Fruit fly (Drosophila melanogaster) whole organism, embryonic: ENCODE results near the gene CG15368.

Experiments
- ATbp ChIP-seq: fragments of 200-800 bp; sonication (Bioruptor generic); optimal IDR thresholded peaks from 2 replicates; lab custom pipeline; 2017; ENCODE audit warnings: missing biosample characterization, mild to moderate bottlenecking, missing genetic modification characterization, missing genetic modification reagents
- Asciz ChIP-seq: fragments of 200-800 bp; sonication (Bioruptor generic); optimal IDR thresholded peaks from 2 replicates; lab custom pipeline; 2017; ENCODE audit warnings: missing biosample characterization, mild to moderate bottlenecking, missing genetic modification characterization, missing genetic modification reagents
- CG10209 ChIP-seq: fragments of 200-800 bp; sonication (Bioruptor generic); optimal IDR thresholded peaks from 3 replicates; lab custom pipeline; 2017; ENCODE audit warnings: missing biosample characterization, mild to moderate bottlenecking, missing genetic modification characterization, missing genetic modification reagents
- CG10654 ChIP-seq: fragments of 200-800 bp; sonication (Bioruptor generic); optimal IDR thresholded peaks from 2 replicates; lab custom pipeline; 2016; ENCODE audit warnings: missing biosample characterization, missing genetic modification characterization
- CG12391 ChIP-seq: fragments of 200-800 bp; sonication (Bioruptor generic); optimal IDR thresholded peaks from 3 replicates; lab custom pipeline; 2018; ENCODE audit warnings: missing biosample characterization, mild to moderate bottlenecking, missing genetic modification characterization, moderate library complexity
- CG13424 ChIP-seq: fragments of 200-800 bp; sonication (Bioruptor generic); optimal IDR thresholded peaks from 2 replicates; lab custom pipeline; 2019; ENCODE audit warnings: missing biosample characterization, mild to moderate bottlenecking, missing genetic modification characterization, moderate library complexity
- CG14441 ChIP-seq: fragments of 200-800 bp; sonication (Bioruptor generic); IDR thresholded peaks from 2 replicates; pipeline ENCODE4 v1.3.6; 2022; ENCODE audit warnings: missing biosample characterization, missing genetic modification characterization
- CG1529 ChIP-seq: fragments of 200-800 bp; sonication (Bioruptor generic); optimal IDR thresholded peaks from 3 replicates; lab custom pipeline; 2018; ENCODE audit warnings: missing biosample characterization, missing genetic modification characterization
- CG1603 ChIP-seq: fragments of 200-800 bp; sonication (Bioruptor generic); optimal IDR thresholded peaks from 2 replicates; lab custom pipeline; 2019; ENCODE audit warnings: missing biosample characterization, mild to moderate bottlenecking, missing genetic modification characterization, moderate library complexity
- CG17568 ChIP-seq: fragments of 200-800 bp; sonication (Bioruptor generic); optimal IDR thresholded peaks from 2 replicates; lab custom pipeline; 2018; ENCODE audit warnings: missing biosample characterization, mild to moderate bottlenecking, missing genetic modification characterization, moderate library complexity
- CG2116 ChIP-seq: fragments of 200-800 bp; sonication (Bioruptor generic); optimal IDR thresholded peaks from 3 replicates; lab custom pipeline; 2018; ENCODE audit warnings: missing biosample characterization, mild to moderate bottlenecking, missing genetic modification characterization
- CG2120 ChIP-seq: fragments of 200-800 bp; sonication (Bioruptor generic); optimal IDR thresholded peaks from 3 replicates; lab custom pipeline; 2016; ENCODE audit warnings: missing biosample characterization, missing genetic modification characterization
- CG31365 ChIP-seq: fragments of 200-800 bp; sonication (Bioruptor generic); optimal IDR thresholded peaks from 2 replicates; lab custom pipeline; 2018; ENCODE audit warnings: missing biosample characterization, mild to moderate bottlenecking, missing genetic modification characterization
- CG32532 ChIP-seq: fragments of 200-800 bp; sonication (Bioruptor generic); IDR thresholded peaks from 2 replicates; pipeline ENCODE4 v1.3.6; 2022; ENCODE audit warnings: missing biosample characterization, missing genetic modification characterization
- CG4282 ChIP-seq: fragments of 200-800 bp; sonication (Bioruptor generic); optimal IDR thresholded peaks from 2 replicates; lab custom pipeline; 2016; ENCODE audit warnings: missing biosample characterization, missing genetic modification characterization
- CG8290 ChIP-seq, 3 experiments: fragments of 200-800 bp; sonication (Bioruptor generic); optimal IDR thresholded peaks; 2 replicates each; lab custom pipeline; 2016 to 2019; ENCODE audit warnings: missing biosample characterization in 3 of 3, missing genetic modification characterization in 3 of 3, mild to moderate bottlenecking in 2 of 3, moderate library complexity in 1 of 3
- CG9727 ChIP-seq: fragments of 200-800 bp; sonication (Bioruptor generic); optimal IDR thresholded peaks from 3 replicates; lab custom pipeline; 2017; ENCODE audit warnings: missing biosample characterization, mild to moderate bottlenecking, missing genetic modification characterization
- Drgx ChIP-seq: fragments of 200-800 bp; sonication (Bioruptor generic); IDR thresholded peaks from 2 replicates; pipeline ENCODE4 v1.3.6; 2022; ENCODE audit warnings: missing biosample characterization, missing genetic modification characterization
- E2f2 ChIP-seq: fragments of 200-800 bp; sonication (Bioruptor generic); IDR thresholded peaks from 2 replicates; pipeline ENCODE4 v1.3.6; 2022; ENCODE audit warnings: missing biosample characterization, missing genetic modification characterization
- Eip74EF ChIP-seq, 2 experiments: fragments of 200-800 bp in 1 of 2; fragments of >200 bp in 1 of 2; sonication (Bioruptor generic) in 1 of 2; optimal IDR thresholded peaks; 2 replicates each; lab custom pipeline; 2017 to 2019; ENCODE audit warnings: missing biosample characterization in 2 of 2, missing genetic modification characterization in 2 of 2, mild to moderate bottlenecking in 1 of 2, moderate library complexity in 1 of 2
- Hr51 ChIP-seq, 2 experiments: fragments of 200-800 bp; sonication (Bioruptor generic); optimal IDR thresholded peaks; 2 replicates in 1 of 2; 3 replicates in 1 of 2; lab custom pipeline; 2016 to 2018; ENCODE audit warnings: missing biosample characterization in 2 of 2, missing genetic modification characterization in 2 of 2, mild to moderate bottlenecking in 1 of 2, moderate library complexity in 1 of 2
- Lpt ChIP-seq: fragments of >200 bp; optimal IDR thresholded peaks from 2 replicates; lab custom pipeline; 2018; ENCODE audit warnings: missing biosample characterization, missing genetic modification characterization
- Nf-YC ChIP-seq: fragments of 200-800 bp; optimal IDR thresholded peaks from 3 replicates; lab custom pipeline; 2019; ENCODE audit warnings: missing biosample characterization, mild to moderate bottlenecking, missing genetic modification characterization, moderate library complexity
- Oli ChIP-seq: fragments of 200-800 bp; sonication (Bioruptor generic); optimal IDR thresholded peaks from 2 replicates; lab custom pipeline; 2018; ENCODE audit warnings: missing biosample characterization, mild to moderate bottlenecking, missing genetic modification characterization, moderate library complexity
- Ptx1 ChIP-seq: fragments of 200-800 bp; sonication (Bioruptor generic); IDR thresholded peaks from 2 replicates; pipeline ENCODE4 v1.3.6; 2022; ENCODE audit warnings: missing biosample characterization, missing genetic modification characterization
- Xrp1 ChIP-seq: fragments of 200-800 bp; sonication (Bioruptor generic); IDR thresholded peaks from 2 replicates; pipeline ENCODE4 v1.3.6; 2022; ENCODE audit warnings: missing biosample characterization, missing genetic modification characterization
- abd-A ChIP-seq: fragments of 200-800 bp; sonication (Bioruptor generic); optimal IDR thresholded peaks from 3 replicates; lab custom pipeline; 2019; ENCODE audit warnings: missing biosample characterization, mild to moderate bottlenecking, missing genetic modification characterization, moderate library complexity
- cato ChIP-seq: fragments of 200-800 bp; sonication (Bioruptor generic); optimal IDR thresholded peaks from 2 replicates; lab custom pipeline; 2016; ENCODE audit warnings: missing biosample characterization, missing genetic modification characterization, borderline replicate concordance
- ci ChIP-seq: fragments of 200-800 bp; sonication (Bioruptor generic); IDR thresholded peaks from 3 replicates; pipeline ENCODE4 v1.3.6; 2022; ENCODE audit warnings: missing biosample characterization, missing genetic modification characterization
- dan ChIP-seq: fragments of 200-800 bp; sonication (Bioruptor generic); IDR thresholded peaks from 2 replicates; pipeline ENCODE4 v1.3.6; 2022; ENCODE audit warnings: missing biosample characterization, missing genetic modification characterization
- dati ChIP-seq: fragments of 200-800 bp; sonication (Bioruptor generic); IDR thresholded peaks from 2 replicates; pipeline ENCODE4 v1.3.6; 2022; ENCODE audit warnings: missing biosample characterization, missing genetic modification characterization
- dysf ChIP-seq: fragments of 200-800 bp; sonication (Bioruptor generic); IDR thresholded peaks from 3 replicates; pipeline ENCODE4 v1.3.6; 2022; ENCODE audit warnings: missing biosample characterization, missing genetic modification characterization
- fd3F ChIP-seq: fragments of 200-800 bp; sonication (Bioruptor generic); optimal IDR thresholded peaks from 2 replicates; lab custom pipeline; 2018; ENCODE audit warnings: missing biosample characterization, mild to moderate bottlenecking, missing genetic modification characterization, moderate library complexity
- grau ChIP-seq: fragments of 200-800 bp; optimal IDR thresholded peaks from 3 replicates; lab custom pipeline; 2019; ENCODE audit warnings: missing biosample characterization, mild to moderate bottlenecking, missing genetic modification characterization, moderate library complexity
- lilli ChIP-seq: fragments of 200-800 bp; sonication (Bioruptor generic); optimal IDR thresholded peaks from 3 replicates; lab custom pipeline; 2016; ENCODE audit warnings: missing biosample characterization, missing genetic modification characterization
- lmd ChIP-seq: fragments of 200-800 bp; sonication (Bioruptor generic); IDR thresholded peaks from 2 replicates; pipeline ENCODE4 v1.3.6; 2022; ENCODE audit warnings: missing biosample characterization, missing genetic modification characterization
- nerfin-1 ChIP-seq: fragments of 200-800 bp; sonication (Bioruptor generic); optimal IDR thresholded peaks from 3 replicates; lab custom pipeline; 2019; ENCODE audit warnings: missing biosample characterization, mild to moderate bottlenecking, missing genetic modification characterization, moderate library complexity
- prd ChIP-seq, 3 experiments: fragments of >200 bp in 2 of 3; fragments of 200-800 bp in 1 of 3; sonication (Bioruptor generic) in 1 of 3; optimal IDR thresholded peaks in 2 of 3; IDR thresholded peaks in 1 of 3; 2 replicates in 2 of 3; 3 replicates in 1 of 3; pipeline versions ENCODE4 v1.3.6 to Lab custom; 2017 to 2022; ENCODE audit warnings: missing biosample characterization in 1 of 3, missing genetic modification characterization in 1 of 3
- pum ChIP-seq: fragments of 200-800 bp; sonication (Bioruptor generic); optimal IDR thresholded peaks from 2 replicates; lab custom pipeline; 2016; ENCODE audit warnings: missing biosample characterization, missing genetic modification characterization
- seq ChIP-seq: fragments of 200-800 bp; sonication (Bioruptor generic); IDR thresholded peaks from 2 replicates; pipeline ENCODE4 v1.3.6; 2022; ENCODE audit warnings: missing biosample characterization, missing genetic modification characterization
- tgo ChIP-seq: fragments of 200-800 bp; sonication (Bioruptor generic); IDR thresholded peaks from 3 replicates; pipeline ENCODE4 v1.3.6; 2022; ENCODE audit warnings: missing biosample characterization, missing genetic modification characterization
- unpg ChIP-seq: fragments of 200-800 bp; sonication (Bioruptor generic); optimal IDR thresholded peaks from 3 replicates; lab custom pipeline; 2018; ENCODE audit warnings: missing biosample characterization, mild to moderate bottlenecking, missing genetic modification characterization, moderate library complexity
- wek ChIP-seq: fragments of 200-800 bp; sonication (Bioruptor generic); optimal IDR thresholded peaks from 3 replicates; lab custom pipeline; 2018; ENCODE audit warnings: missing biosample characterization, mild to moderate bottlenecking, missing genetic modification characterization, moderate library complexity
- zf30C ChIP-seq: fragments of 200-800 bp; sonication (Bioruptor generic); optimal IDR thresholded peaks from 3 replicates; lab custom pipeline; 2018; ENCODE audit warnings: missing biosample characterization, mild to moderate bottlenecking, missing genetic modification characterization

Gene CG15368

dm6 chrX:9250161-9250831 lies 34.7 kb downstream of the CG15368 start, which contains the start of gene CG17754 (continued):
- peak; percentile 27 for TF ChIP-seq CG2116 (GFP tag; lab: Kevin White, UChicago)
- no peak for TF ChIP-seq wek (GFP tag; lab: Kevin White, UChicago)
- TF ChIP-seq CG17568 (GFP tag; lab: Kevin White, UChicago), result no peak
- TF ChIP-seq seq (GFP tag; lab: Robert Waterston, UW), result no peak
- TF ChIP-seq nerfin-1 (tag; lab: Kevin White, UChicago), result peak; percentile 83
- TF ChIP-seq CG1603, result peak; percentile 8
- no peak for TF ChIP-seq Eip74EF (GFP tag; optimal IDR thresholded peaks at IDR 0.05; lab: Kevin White, UChicago)
- TF ChIP-seq Asciz (GFP tag; lab: Kevin White, UChicago), result no peak
- TF ChIP-seq CG10209 (GFP tag; lab: Kevin White, UChicago), result no peak
- TF ChIP-seq CG31365 (tag; lab: Kevin White, UChicago), result no peak

dm6 chrX:9251212-9251877 lies 35.8 kb downstream of the CG15368 start:
- TF ChIP-seq CG10654 (peak; percentile 23), tgo (GFP tag; lab: Robert Waterston, UW) (peak; percentile 56), CG14441 (GFP tag; lab: Robert Waterston, UW) (peak; percentile 52), abd-A (tag; lab: Kevin White, UChicago) (no peak), Nf-YC (tag; lab: Kevin White, UChicago) (no peak), CG1529 (peak; percentile 5), Ptx1 (peak; percentile 28; the same call in 1 of the 2 replicates), unpg (peak; percentile 21), zf30C (no peak), Drgx (peak; percentile 51), CG12391 (tag; lab: Kevin White, UChicago) (peak; percentile 40), lilli (GFP tag; lab: Kevin White, UChicago) (peak; percentile 25), grau (tag; lab: Kevin White, UChicago) (peak; percentile 25), CG8290 (GFP tag; optimal IDR thresholded peaks at IDR 0.05; lab: Kevin White, UChicago) (no peak), CG8290 (tag; optimal IDR thresholded peaks at IDR 0.05; lab: Kevin White, UChicago) (peak in 1 of 2 experiments; percentile 45), dan (GFP tag; lab: Robert Waterston, UW) (no peak), ci (GFP tag; lab: Robert Waterston, UW) (peak; percentile 66; the same call in 2 of the 3 replicates), Xrp1 (GFP tag; lab: Robert Waterston, UW) (peak; percentile 49; the same call in 1 of the 2 replicates), E2f2 (GFP tag; lab: Robert Waterston, UW) (no peak), dysf (GFP tag; lab: Robert Waterston, UW) (0 out of 3 replicates have a peak, but pooled peaks have one; percentile 26), Lpt (GFP tag; lab: Kevin White, UChicago) (no peak), pum (GFP tag; lab: Kevin White, UChicago) (peak; percentile 12), ATbp (peak; percentile 37), Eip74EF (GFP tag; optimal IDR thresholded peaks at IDR 0.05; lab: Kevin White, UChicago) (peak in 1 of 2 experiments; percentile 93), cato (GFP tag; lab: Kevin White, UChicago) (no peak), CG4282 (GFP tag; lab: Kevin White, UChicago) (no peak), Oli (tag; lab: Kevin White, UChicago) (peak; percentile 31), fd3F (GFP tag; lab: Kevin White, UChicago) (no peak), CG32532 (GFP tag; lab: Robert Waterston, UW) (no peak), CG9727 (peak; percentile 2), lmd (GFP tag; lab: Robert Waterston, UW) (peak; percentile 29; the same call in 1 of the 2 replicates), dati (GFP tag; lab: Robert Waterston, UW) (no peak; the same call in 1 of the 2 replicates), wek (GFP tag; lab: Kevin White, UChicago) (no peak), CG1603 (peak; percentile 54), CG2120 (GFP tag; lab: Kevin White, UChicago) (peak; percentile 1), prd (optimal IDR thresholded peaks at IDR 0.05; lab: Kevin White, UChicago) (no peak), prd (GFP tag; IDR thresholded peaks at IDR 0.05; lab: Robert Waterston, UW) (peak; percentile 44; the same call in 2 of the 3 replicates), CG13424 (tag; lab: Kevin White, UChicago) (peak; percentile 24), Hr51 (GFP tag; optimal IDR thresholded peaks at IDR 0.05; lab: Kevin White, UChicago) (peak in 1 of 2 experiments; percentile 43)
